Worm (Caenorhabditis elegans) whole organism, dauer: ENCODE data around the gene F26H11.4.

Experiments
- unc-62 ChIP-seq: sonication (generic microtip); optimal IDR thresholded peaks from 2 replicates; lab custom pipeline; 2017; ENCODE audit warnings: missing biosample characterization, missing genetic modification reagents, missing genetic modification characterization

Gene F26H11.4

ce11 chrII:14408312-14408711 is at the start of gene F26H11.4:
Gene F26H11.4 (plus strand): TSS chrII:14408612.
- TF ChIP-seq unc-62 (GFP tag; lab: Kevin White, UChicago), result no peak

ce11 chrII:14359007-14359406 is 49.4 kb upstream of the F26H11.4 start:
- no peak for TF ChIP-seq unc-62 (GFP tag; lab: Kevin White, UChicago)

DNA sequence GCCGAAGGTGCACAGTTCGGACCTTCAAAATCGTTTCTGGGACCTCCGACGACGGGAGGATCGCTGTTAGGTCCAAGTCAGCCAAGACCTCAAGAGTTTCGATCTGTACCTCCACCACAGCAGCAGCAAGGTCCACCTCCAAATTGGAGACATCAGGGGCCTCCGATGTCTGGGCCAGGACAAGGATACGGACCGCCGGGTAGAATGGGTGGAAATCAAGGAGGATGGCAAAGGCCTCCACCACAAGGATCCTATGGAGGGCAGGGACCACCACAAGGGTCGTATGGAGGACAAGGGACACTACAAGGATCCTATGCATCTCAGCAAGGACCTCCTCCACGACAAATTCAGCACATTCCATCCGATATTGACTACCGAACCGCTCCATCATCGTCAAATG is 47.7 kb upstream of the F26H11.4 start:
- no peak for TF ChIP-seq unc-62 (GFP tag; lab: Kevin White, UChicago)

DNA sequence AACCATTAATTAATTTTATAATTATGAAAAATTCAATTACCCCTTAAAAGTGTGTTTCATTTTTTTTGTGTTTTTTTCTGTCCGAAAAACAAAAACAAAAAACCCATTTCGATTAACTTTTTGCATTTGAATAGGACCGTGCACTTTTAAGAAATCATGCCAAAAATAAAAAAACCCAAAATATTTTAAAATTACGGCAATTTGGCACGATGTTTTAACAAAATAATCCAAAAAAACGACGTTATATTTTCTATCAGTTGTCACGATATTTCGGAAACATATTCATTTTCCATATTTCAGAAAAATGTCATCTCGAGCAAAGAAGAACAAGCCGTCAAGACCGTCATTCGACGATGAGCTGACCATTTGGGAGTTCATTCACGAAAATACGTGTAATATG is 46.7 kb upstream of the F26H11.4 start, which contains the start of gene tebp-1:
Gene tebp-1 (plus strand): TSS at position 301 of the 400 bp plus-strand sequence.
- no peak for TF ChIP-seq unc-62 (GFP tag; lab: Kevin White, UChicago)

ce11 chrII:14365182-14365751 is 43.1 kb upstream of the F26H11.4 start, which contains the start of gene imb-2:
Gene imb-2 (plus strand): TSS chrII:14365701.
- no peak for TF ChIP-seq unc-62 (GFP tag; lab: Kevin White, UChicago)

DNA sequence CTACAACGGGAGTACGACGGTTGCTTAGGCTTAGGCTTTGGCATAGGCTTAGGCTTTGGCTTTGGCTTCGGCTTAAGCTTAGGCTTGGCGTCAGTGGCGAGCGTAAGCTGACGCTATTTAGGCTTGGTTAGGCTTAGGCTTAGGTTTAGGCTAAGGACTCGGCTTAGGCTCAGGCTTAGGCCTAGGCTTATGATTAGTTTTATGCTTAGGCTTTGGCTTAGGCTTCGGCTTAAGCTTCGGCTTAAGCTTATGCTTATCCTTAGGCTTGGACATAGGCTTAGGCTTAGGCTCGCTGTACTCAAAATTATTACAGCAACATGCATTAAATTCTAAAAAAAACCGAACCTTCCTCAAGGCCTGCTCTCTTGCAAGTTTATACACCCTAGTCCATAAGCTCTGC is 33.8 kb upstream of the F26H11.4 start:
- no peak for TF ChIP-seq unc-62 (GFP tag; lab: Kevin White, UChicago)

ce11 chrII:14377796-14378195 is 30.6 kb upstream of the F26H11.4 start, which contains the start of gene acr-20:
Gene acr-20 (minus strand): TSS chrII:14377896.
- no peak for TF ChIP-seq unc-62 (GFP tag; lab: Kevin White, UChicago)

DNA sequence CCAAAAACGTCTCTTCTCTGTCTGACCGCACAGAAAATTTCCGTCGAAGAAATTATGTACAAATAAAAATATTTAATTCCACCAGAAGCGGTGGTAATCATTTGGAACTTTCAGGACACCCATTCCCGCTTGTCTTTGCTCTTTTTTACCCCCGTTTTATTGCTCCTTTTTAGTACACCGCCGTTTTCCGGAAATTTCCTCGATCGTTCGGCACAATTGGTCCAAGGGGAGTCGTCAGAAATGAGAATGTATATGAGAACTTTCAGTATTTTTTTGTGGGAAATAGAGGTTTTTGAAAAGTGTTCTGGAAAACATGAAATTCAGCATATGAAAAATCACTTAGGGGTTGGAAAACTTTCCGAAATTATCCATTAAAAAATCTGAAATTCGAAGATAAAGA is 27.6 kb upstream of the F26H11.4 start:
- no peak for TF ChIP-seq unc-62 (GFP tag; lab: Kevin White, UChicago)

- TF ChIP-seq unc-62 (GFP tag; lab: Kevin White, UChicago), result no peak
Observed at ce11 chrII:14381450-14381849, 27.0 kb upstream of the F26H11.4 start, which contains the start of gene sdz-26. Gene sdz-26 (plus strand): TSS chrII:14381750.

- no peak for TF ChIP-seq unc-62 (GFP tag; lab: Kevin White, UChicago)
Observed at ce11 chrII:14383644-14384043, 24.8 kb upstream of the F26H11.4 start, which contains the start of gene mes-2. Gene mes-2 (plus strand): TSS chrII:14383973.

DNA sequence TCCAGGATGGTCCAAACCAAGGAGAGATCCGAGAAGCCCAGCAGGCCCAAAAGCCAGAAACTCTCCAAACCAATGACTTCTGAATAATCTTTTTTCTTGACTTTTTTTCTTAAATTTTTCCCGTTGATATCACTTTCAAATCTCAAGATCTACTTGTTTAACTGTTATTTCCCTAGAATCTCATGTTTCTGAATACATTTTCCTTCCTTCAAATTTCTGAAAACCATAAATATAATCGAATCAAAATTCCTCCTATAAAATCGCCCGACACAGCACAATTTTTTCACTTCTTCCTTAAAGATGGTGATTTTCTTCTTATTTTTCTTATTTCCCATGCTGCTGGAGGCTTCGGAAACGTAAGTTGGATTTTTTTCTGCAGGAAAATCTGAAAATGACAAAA is 20.2 kb upstream of the F26H11.4 start, which contains the start of gene F26H11.8:
Gene F26H11.8 (plus strand): TSS at position 301 of the 400 bp plus-strand sequence.
- TF ChIP-seq unc-62 (GFP tag; lab: Kevin White, UChicago), result no peak

DNA sequence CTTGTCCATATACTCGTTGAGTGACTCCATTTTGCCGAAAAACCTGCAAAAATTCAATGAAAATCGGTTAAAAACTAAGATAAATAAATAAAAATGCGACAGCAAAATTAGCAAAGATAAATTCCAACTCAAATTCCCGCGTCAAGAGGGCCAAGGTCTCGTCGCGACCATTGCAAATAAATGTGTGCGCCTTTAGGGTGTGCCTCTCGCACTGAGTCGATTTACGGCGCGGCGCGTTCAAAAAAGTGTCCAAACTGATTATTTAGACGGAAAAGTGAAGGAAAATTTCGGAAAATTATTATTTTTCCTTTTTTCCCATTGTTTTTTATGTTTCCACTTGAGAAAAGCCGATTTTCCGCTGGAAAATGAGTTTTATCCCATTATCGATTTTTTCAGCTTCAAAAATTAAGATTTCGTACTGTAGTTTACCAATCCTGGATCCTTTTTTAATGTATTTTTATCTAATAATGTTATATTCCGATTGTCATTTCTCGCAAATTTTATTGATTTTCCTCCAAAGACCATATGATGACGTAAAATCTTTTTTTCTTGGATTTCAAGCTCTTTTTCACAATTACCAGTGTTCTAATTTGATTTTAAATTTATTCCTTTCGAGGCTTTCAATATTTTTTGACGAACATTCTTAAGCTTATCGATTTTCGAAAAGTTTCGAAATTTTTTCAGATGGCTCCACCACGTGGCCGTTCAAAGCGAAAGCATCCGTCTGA is 18.2 kb upstream of the F26H11.4 start, which contains the start of the genes kbp-3 and nurf-1:
Gene kbp-3 (minus strand): TSS at position 43 of the 728 bp plus-strand sequence.
Gene nurf-1 (plus strand): TSS at position 678 of the 728 bp plus-strand sequence.
- TF ChIP-seq unc-62 (GFP tag; lab: Kevin White, UChicago), result no peak

ce11 chrII:14393766-14394165 is 14.6 kb upstream of the F26H11.4 start:
- TF ChIP-seq unc-62 (GFP tag; lab: Kevin White, UChicago), result no peak

- no peak for TF ChIP-seq unc-62 (GFP tag; lab: Kevin White, UChicago)
Observed at ce11 chrII:14399595-14399994, 8.8 kb upstream of the F26H11.4 start.

ce11 chrII:14401098-14401497 is 7.3 kb upstream of the F26H11.4 start:
- no peak for TF ChIP-seq unc-62 (GFP tag; lab: Kevin White, UChicago)

DNA sequence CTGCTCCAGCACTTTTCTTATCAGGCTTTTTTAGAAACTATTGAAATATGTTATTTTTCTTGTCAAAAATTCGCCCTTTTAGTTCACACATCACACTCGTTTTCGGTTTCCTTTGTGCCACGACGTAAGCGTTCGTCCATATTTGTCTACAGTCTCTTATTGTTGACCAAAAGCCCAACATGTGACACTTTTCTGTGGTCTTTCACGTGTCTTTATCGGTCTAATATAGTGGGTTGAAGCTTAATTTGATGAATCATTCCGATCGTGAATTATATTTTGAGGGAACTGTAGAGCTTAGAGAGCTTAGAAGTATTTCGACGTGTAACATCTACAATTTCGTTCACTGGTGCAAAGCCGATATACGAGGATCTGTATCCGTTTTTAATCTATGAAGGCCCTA is 4.1 kb upstream of the F26H11.4 start:
- no peak for TF ChIP-seq unc-62 (GFP tag; lab: Kevin White, UChicago)
